Worm (Caenorhabditis elegans) whole organism, L3 larva: ENCODE data around the gene C25E10.7.

ENCODE experiments used
- egl-27 ChIP-seq: sonication (generic microtip); optimal IDR thresholded peaks from 4 replicates; lab custom pipeline; 2017; ENCODE audit warnings: missing biosample characterization, missing genetic modification reagents, missing genetic modification characterization
- nhr-237 ChIP-seq: fragments of 150-350 bp; optimal IDR thresholded peaks from 2 replicates; lab custom pipeline; 2014; ENCODE audit warnings: missing biosample characterization, missing genetic modification characterization
- unc-39 ChIP-seq: sonication (generic microtip); optimal IDR thresholded peaks from 4 replicates; lab custom pipeline; 2017; ENCODE audit warnings: missing biosample characterization, missing genetic modification characterization

DNA sequence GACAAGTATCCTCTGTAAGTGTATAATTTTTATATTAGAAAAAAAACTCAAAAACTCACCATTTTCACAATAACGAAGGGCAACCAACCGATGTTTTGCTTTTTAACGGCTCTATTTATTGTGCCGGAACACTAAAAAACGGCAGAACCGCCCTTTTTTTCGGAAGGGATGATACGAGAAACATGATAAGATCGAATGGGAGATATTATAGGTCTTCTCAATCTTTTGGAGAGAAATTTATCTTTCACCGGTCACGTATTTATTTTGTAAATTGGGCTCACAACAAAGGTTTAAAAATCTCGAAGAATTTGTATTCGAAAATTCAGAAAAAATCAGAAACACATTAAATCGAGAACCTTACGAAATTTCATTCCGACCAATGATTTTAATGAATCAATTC is 3.8 kb upstream of the C25E10.7 start, which contains the start of gene swm-1:
- TF ChIP-seq nhr-237 (tag; lab: Kevin White, UChicago) (no peak), egl-27 (tag; lab: Kevin White, UChicago) (no peak), unc-39 (tag; lab: Kevin White, UChicago) (no peak)
